Worm (Caenorhabditis elegans) whole organism, L4/young adult: ENCODE data around the gene F14D7.2.

Source experiments
- W03F9.2 ChIP-seq: fragments of 150-350 bp; optimal IDR thresholded peaks from 2 replicates; lab custom pipeline; 2014; ENCODE audit warnings: missing biosample characterization, missing genetic modification characterization
- him-1 ChIP-seq: sonication (generic microtip); optimal IDR thresholded peaks from 2 replicates; lab custom pipeline; 2016; ENCODE audit warnings: missing genotype, missing genetic modification reagents, missing genetic modification characterization, missing compliant biosample characterization

ce11 chrV:14316525-14316924, 23.0 kb upstream of the F14D7.2 start, which contains the start of gene F47B8.2:
- TF ChIP-seq W03F9.2 (tag; lab: Kevin White, UChicago), result no peak
- no peak for TF ChIP-seq him-1 (tag; lab: Kevin White, UChicago)
